Fruit fly (Drosophila melanogaster): ENCODE results near the gene CG12684.
A peak's percentile ranks its signal among the peaks of the same experiment; 100 is the strongest.

CG12684 gene

dm6 chrX:4616865-4617669 lies 45.3 kb upstream of the CG12684 start, which contains the start of gene peb (continued):
- TF ChIP-seq gce (GFP tag; IDR thresholded peaks at IDR 0.05) = peak; percentile 13; the same call in 1 of the 3 replicates
- TF ChIP-seq kay (GFP tag; optimal IDR thresholded peaks at IDR 0.05) = peak; percentile 50
- no peak for TF ChIP-seq stwl (tag; optimal IDR thresholded peaks at IDR 0.05)
- peak; percentile 13 for TF ChIP-seq Elba2 (GFP tag; optimal IDR thresholded peaks at IDR 0.05)
- TF ChIP-seq caup (GFP tag; optimal IDR thresholded peaks at IDR 0.05; ENCODE audit: severe bottlenecking) = no peak
- peak; percentile 79 for TF ChIP-seq CG9727 (GFP tag; optimal IDR thresholded peaks at IDR 0.05)
- TF ChIP-seq sim (GFP tag; IDR thresholded peaks at IDR 0.05) = no peak
- no peak for TF ChIP-seq sr (GFP tag; IDR thresholded peaks at IDR 0.05)
- TF ChIP-seq ind (GFP tag; optimal IDR thresholded peaks at IDR 0.05) = peak; percentile 16
- TF ChIP-seq pita (GFP tag; optimal IDR thresholded peaks at IDR 0.05) = no peak
- TF ChIP-seq B-H2 (GFP tag; optimal IDR thresholded peaks at IDR 0.05) = no peak
- TF ChIP-seq CG11093 (GFP tag; IDR thresholded peaks at IDR 0.05) = peak; percentile 49; the same call in 1 of the 3 replicates
- no peak for TF ChIP-seq CG15601 (tag; optimal IDR thresholded peaks at IDR 0.05)
- TF ChIP-seq dati (GFP tag; IDR thresholded peaks at IDR 0.05) = no peak
- no peak for TF ChIP-seq Oaz (GFP tag; IDR thresholded peaks at IDR 0.05)
- TF ChIP-seq Dll (GFP tag; IDR thresholded peaks at IDR 0.05; ENCODE audit: partially characterized antibody) = peak; percentile 39; the same call in 2 of the 4 replicates
- peak; percentile 45 for TF ChIP-seq Xbp1 (GFP tag; optimal IDR thresholded peaks at IDR 0.05)
- TF ChIP-seq ap (GFP tag; IDR thresholded peaks at IDR 0.05) = 0 out of 2 replicates have a peak, but pooled peaks have one; percentile 40
- TF ChIP-seq dysf (GFP tag; IDR thresholded peaks at IDR 0.05) = peak; percentile 41; the same call in 2 of the 3 replicates
- TF ChIP-seq CG4424 (GFP tag; optimal IDR thresholded peaks at IDR 0.05) = peak; percentile 67
- TF ChIP-seq CG18262 (tag; optimal IDR thresholded peaks at IDR 0.05) = peak; percentile 82
- no peak for TF ChIP-seq CG12299 (tag; optimal IDR thresholded peaks at IDR 0.05)
- TF ChIP-seq CG6854 (GFP tag; optimal IDR thresholded peaks at IDR 0.05) = no peak
- TF ChIP-seq CG2889 (GFP tag; IDR thresholded peaks at IDR 0.05) = no peak
- TF ChIP-seq prd (optimal IDR thresholded peaks at IDR 0.05) = no peak
- TF ChIP-seq prd (GFP tag; IDR thresholded peaks at IDR 0.05) = peak; percentile 81
- TF ChIP-seq Mad (GFP tag; optimal IDR thresholded peaks at IDR 0.05) = peak; percentile 25
- TF ChIP-seq nmo (GFP tag; optimal IDR thresholded peaks at IDR 0.05) = peak; percentile 89
- TF ChIP-seq chif (GFP tag; optimal IDR thresholded peaks at IDR 0.05) = peak in 1 of 2 experiments; percentile 77
- TF ChIP-seq E2f2 (GFP tag; IDR thresholded peaks at IDR 0.05) = no peak
- no peak for TF ChIP-seq CG11696 (GFP tag; IDR thresholded peaks at IDR 0.05)
- no peak for TF ChIP-seq mld (GFP tag; IDR thresholded peaks at IDR 0.05; ENCODE audit: partially characterized antibody)
- TF ChIP-seq CG13123 (GFP tag; optimal IDR thresholded peaks at IDR 0.05) = no peak
- no peak for TF ChIP-seq CG5180 (GFP tag; optimal IDR thresholded peaks at IDR 0.05)
- peak; percentile 45; the same call in 1 of the 2 replicates for TF ChIP-seq CG31441 (GFP tag; IDR thresholded peaks at IDR 0.05)
- no peak for TF ChIP-seq fd3F (GFP tag; optimal IDR thresholded peaks at IDR 0.05)
- no peak for TF ChIP-seq CG10274 (GFP tag; optimal IDR thresholded peaks at IDR 0.05)
- no peak for TF ChIP-seq Gug (GFP tag; IDR thresholded peaks at IDR 0.05)
- peak in 1 of 2 experiments; percentile 60 for TF ChIP-seq Eip74EF (GFP tag; optimal IDR thresholded peaks at IDR 0.05)
- no peak for TF ChIP-seq Rx (GFP tag; IDR thresholded peaks at IDR 0.05)
- no peak; the same call in 1 of the 2 replicates for TF ChIP-seq onecut (GFP tag; IDR thresholded peaks at IDR 0.05)
- TF ChIP-seq jigr1 (GFP tag; IDR thresholded peaks at IDR 0.05) = peak; percentile 82
- TF ChIP-seq corto (GFP tag; optimal IDR thresholded peaks at IDR 0.05) = no peak
- TF ChIP-seq scrt (GFP tag; optimal IDR thresholded peaks at IDR 0.05) = no peak
- no peak for TF ChIP-seq CG2120 (GFP tag; optimal IDR thresholded peaks at IDR 0.05)
- no peak for TF ChIP-seq CG16779 (GFP tag; IDR thresholded peaks at IDR 0.05)
- peak; percentile 43 for TF ChIP-seq Bgb (GFP tag; IDR thresholded peaks at IDR 0.05; ENCODE audit: partially characterized antibody)
- TF ChIP-seq Sry-β (GFP tag; optimal IDR thresholded peaks at IDR 0.05) = no peak
- no peak for TF ChIP-seq gro (GFP tag; optimal IDR thresholded peaks at IDR 0.05)

Measured in whole organism, embryonic.